Worm (Caenorhabditis elegans): ENCODE measurements around the gene hda-11.
A peak's percentile ranks its signal among the peaks of the same experiment; 100 is the strongest.

Gene hda-11

DNA sequence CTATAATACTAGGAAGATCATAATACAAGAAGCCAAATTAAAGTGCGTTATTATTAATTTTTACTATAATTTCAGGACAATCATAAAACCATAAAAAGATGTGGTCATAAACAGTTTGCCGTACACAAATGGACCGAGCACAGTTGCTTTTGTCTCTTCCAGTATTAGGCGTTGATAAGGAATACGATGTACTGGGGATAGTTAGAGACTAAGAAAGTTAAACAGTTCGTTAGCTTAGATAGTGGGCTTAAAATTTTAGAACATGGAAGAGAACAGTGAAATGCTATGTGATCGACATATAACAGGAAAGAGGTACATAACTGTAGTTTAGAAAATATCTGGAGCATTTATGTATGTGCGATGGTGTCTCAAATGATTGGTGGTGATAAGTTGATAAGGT lies 40.6 kb upstream of the hda-11 start:
- TF ChIP-seq nhr-43 (tag; optimal IDR thresholded peaks at IDR 0.05; ENCODE audit: poor library complexity, severe bottlenecking), result no peak
- TF ChIP-seq ZK546.5 (tag; optimal IDR thresholded peaks at IDR 0.05), result no peak
- peak; percentile 59 for TF ChIP-seq pqm-1 (tag; optimal IDR thresholded peaks at IDR 0.05)
- peak; percentile 73 for TF ChIP-seq elt-2 (tag; optimal IDR thresholded peaks at IDR 0.05)

DNA sequence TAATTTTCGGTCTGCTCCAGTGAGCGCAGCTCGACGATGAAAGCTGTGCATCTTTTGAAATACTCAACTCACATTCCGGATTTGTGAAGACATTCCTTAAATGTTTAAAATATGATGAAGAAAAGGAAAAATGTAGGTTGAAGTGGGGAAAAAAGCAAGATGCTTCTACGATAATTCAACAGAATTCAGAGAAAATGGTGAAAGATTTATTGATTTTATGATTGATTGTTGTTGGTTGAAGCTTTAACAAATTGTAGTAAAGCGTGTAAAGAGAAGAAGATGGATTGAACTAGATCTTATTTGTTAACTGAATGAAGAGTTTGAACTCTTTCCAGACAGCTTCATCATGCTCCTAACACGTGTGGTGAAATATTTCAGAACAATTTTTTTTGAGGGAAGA lies 36.0 kb upstream of the hda-11 start, which contains the start of gene ncx-5:
TSS of gene ncx-5 (minus strand) at position 101 of the 400 bp plus-strand sequence.
- no peak for TF ChIP-seq nhr-67 (tag; optimal IDR thresholded peaks at IDR 0.05)
- no peak for TF ChIP-seq fkh-2 (tag; optimal IDR thresholded peaks at IDR 0.05)
- no peak for TF ChIP-seq egl-5 (tag; optimal IDR thresholded peaks at IDR 0.05)
- TF ChIP-seq nhr-28 (tag; optimal IDR thresholded peaks at IDR 0.05), result no peak
- TF ChIP-seq elt-1 (tag; optimal IDR thresholded peaks at IDR 0.05), result no peak
- TF ChIP-seq nfya-1 (tag; optimal IDR thresholded peaks at IDR 0.05; ENCODE audit: insufficient read depth), result no peak

DNA sequence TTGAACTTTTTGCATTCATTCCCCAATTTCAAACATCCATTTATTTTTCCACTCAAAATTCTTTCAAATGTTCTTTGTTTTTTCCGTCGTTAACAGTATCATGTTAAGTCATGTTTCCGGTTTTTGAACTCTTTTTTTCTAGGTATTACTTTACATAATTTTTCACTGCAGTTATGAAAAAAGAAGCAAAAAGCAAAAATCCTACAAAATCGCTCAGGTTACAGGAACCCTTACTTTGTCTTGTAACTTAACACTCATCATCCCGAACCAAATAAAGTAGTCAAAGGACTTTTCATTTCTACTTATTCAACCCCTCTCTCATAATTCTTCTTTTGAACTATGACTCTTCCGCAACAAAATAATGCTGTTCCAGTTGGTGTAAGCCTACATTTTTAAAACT lies 34.5 kb upstream of the hda-11 start, which contains the start of gene aqp-5:
TSS of gene aqp-5 (plus strand) at position 301 of the 400 bp plus-strand sequence.
- no peak for TF ChIP-seq aly-2 (tag; optimal IDR thresholded peaks at IDR 0.05)
- no peak for TF ChIP-seq skn-1 (tag; optimal IDR thresholded peaks at IDR 0.05)
- no peak for TF ChIP-seq fkh-10 (GFP tag; optimal IDR thresholded peaks at IDR 0.05)
- no peak for TF ChIP-seq pha-4 (tag; optimal IDR thresholded peaks at IDR 0.05)
- TF ChIP-seq lin-15B (tag; optimal IDR thresholded peaks at IDR 0.05), result no peak
- TF ChIP-seq snpc-4 (tag; optimal IDR thresholded peaks at IDR 0.05), result no peak
- TF ChIP-seq unc-39 (tag; optimal IDR thresholded peaks at IDR 0.05), result no peak
- TF ChIP-seq nhr-237 (tag; optimal IDR thresholded peaks at IDR 0.05), result no peak
- no peak for TF ChIP-seq elt-3 (tag; optimal IDR thresholded peaks at IDR 0.05)
- no peak for TF ChIP-seq fkh-2 (tag; optimal IDR thresholded peaks at IDR 0.05)
- no peak for TF ChIP-seq nfya-1 (tag; optimal IDR thresholded peaks at IDR 0.05; ENCODE audit: insufficient read depth)
- no peak for TF ChIP-seq mml-1 (tag; optimal IDR thresholded peaks at IDR 0.05)
- no peak for TF ChIP-seq ztf-11 (tag; optimal IDR thresholded peaks at IDR 0.05)
- no peak for TF ChIP-seq R02D3.7 (tag; optimal IDR thresholded peaks at IDR 0.05)
- TF ChIP-seq hmg-11 (tag; optimal IDR thresholded peaks at IDR 0.05), result no peak
- TF ChIP-seq lin-39 (tag; optimal IDR thresholded peaks at IDR 0.05), result no peak
- no peak for TF ChIP-seq ceh-82 (tag; optimal IDR thresholded peaks at IDR 0.05)
- TF ChIP-seq elt-1 (tag; optimal IDR thresholded peaks at IDR 0.05), result no peak

DNA sequence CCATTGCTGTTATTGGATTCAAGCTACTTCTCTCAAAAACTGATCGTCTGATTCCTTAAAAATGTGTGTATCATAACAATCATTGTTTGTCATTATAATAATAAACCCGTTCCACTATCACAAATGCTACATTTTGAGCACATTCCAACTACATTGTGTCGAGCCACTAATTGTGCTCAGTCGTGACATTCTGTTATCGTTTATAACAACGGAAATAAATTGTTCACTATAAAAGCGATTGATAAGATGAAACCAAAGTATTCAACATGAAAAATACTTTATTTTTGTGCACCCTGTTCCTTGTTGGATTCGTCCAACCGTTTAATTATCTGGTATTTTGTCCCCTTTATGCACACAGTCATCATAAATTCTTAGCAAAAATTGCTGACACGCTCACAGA lies 32.8 kb upstream of the hda-11 start, which contains the start of gene ugt-33:
TSS of gene ugt-33 (plus strand) at position 260 of the 400 bp plus-strand sequence.
- TF ChIP-seq elt-1 (tag; optimal IDR thresholded peaks at IDR 0.05) (no peak), pqm-1 (tag; optimal IDR thresholded peaks at IDR 0.05) (peak; percentile 83), elt-2 (tag; optimal IDR thresholded peaks at IDR 0.05) (peak; percentile 76)

DNA sequence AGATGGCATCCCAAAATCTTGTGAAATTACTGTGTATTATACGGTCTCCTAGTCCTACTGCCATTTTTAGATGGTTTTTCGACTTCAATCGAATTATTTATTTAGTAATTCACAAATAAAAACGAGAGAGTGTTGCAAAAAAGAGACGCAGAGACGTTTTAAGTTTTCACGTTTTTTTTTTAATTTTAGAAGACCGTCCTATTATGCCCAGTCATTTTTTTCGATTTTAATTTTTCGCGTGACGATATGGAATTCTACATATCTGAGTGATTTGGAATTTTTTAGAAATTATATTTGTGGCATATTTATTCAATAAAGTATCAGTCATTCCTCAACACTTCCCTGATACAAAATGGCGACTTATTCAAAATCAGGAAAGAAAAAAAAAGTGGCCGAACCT lies 29.3 kb upstream of the hda-11 start, which contains the start of gene C35A5.4:
TSS of gene C35A5.4 (plus strand) at position 301 of the 400 bp plus-strand sequence.
- TF ChIP-seq nhr-77 (tag; optimal IDR thresholded peaks at IDR 0.05) (no peak), nfya-1 (tag; optimal IDR thresholded peaks at IDR 0.05; ENCODE audit: insufficient read depth) (no peak), ZK546.5 (tag; optimal IDR thresholded peaks at IDR 0.05) (no peak), nhr-28 (tag; optimal IDR thresholded peaks at IDR 0.05) (no peak), sea-2 (GFP tag; optimal IDR thresholded peaks at IDR 0.05) (no peak), nhr-67 (tag; optimal IDR thresholded peaks at IDR 0.05) (no peak)

DNA sequence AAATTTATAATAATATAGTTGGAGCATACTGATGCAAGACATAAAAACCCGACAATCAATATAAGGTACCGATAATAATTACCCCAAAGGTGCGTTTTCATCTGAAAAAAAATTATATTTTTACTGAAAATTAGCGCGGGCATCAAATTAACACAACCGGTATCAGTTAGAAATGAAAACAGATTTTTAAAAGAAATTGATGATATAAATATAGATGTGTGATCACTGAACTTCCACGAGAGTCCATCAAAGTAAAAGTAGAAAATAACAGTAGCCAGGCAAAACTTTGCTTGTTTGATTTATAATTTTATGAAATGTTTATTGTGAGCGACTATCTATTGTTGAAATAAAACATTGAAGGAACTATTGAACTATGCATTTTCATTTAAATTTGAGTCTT lies 24.7 kb upstream of the hda-11 start, which contains the start of gene C35A5.3:
TSS of gene C35A5.3 (minus strand) at position 101 of the 400 bp plus-strand sequence.
- TF ChIP-seq daf-12 (tag; optimal IDR thresholded peaks at IDR 0.05) (no peak), lsy-12 (tag; optimal IDR thresholded peaks at IDR 0.05) (no peak), nhr-77 (tag; optimal IDR thresholded peaks at IDR 0.05) (no peak), lin-15B (tag; optimal IDR thresholded peaks at IDR 0.05) (no peak), mml-1 (tag; optimal IDR thresholded peaks at IDR 0.05) (no peak), ceh-9 (tag; optimal IDR thresholded peaks at IDR 0.05) (no peak), nhr-11 (tag; optimal IDR thresholded peaks at IDR 0.05) (no peak), ceh-82 (tag; optimal IDR thresholded peaks at IDR 0.05) (no peak), nhr-23 (tag; optimal IDR thresholded peaks at IDR 0.05) (no peak), elt-2 (tag; optimal IDR thresholded peaks at IDR 0.05) (no peak), nhr-67 (tag; optimal IDR thresholded peaks at IDR 0.05) (no peak), ZK546.5 (tag; optimal IDR thresholded peaks at IDR 0.05) (no peak), skn-1 (tag; optimal IDR thresholded peaks at IDR 0.05) (no peak), nfya-1 (tag; optimal IDR thresholded peaks at IDR 0.05; ENCODE audit: insufficient read depth) (no peak), pha-4 (tag; optimal IDR thresholded peaks at IDR 0.05) (no peak), jun-1 (tag; optimal IDR thresholded peaks at IDR 0.05) (no peak), hmg-11 (tag; optimal IDR thresholded peaks at IDR 0.05) (no peak), elt-1 (tag; optimal IDR thresholded peaks at IDR 0.05) (no peak)
